Fruit fly (Drosophila melanogaster) whole organism, embryonic: ENCODE results near the gene CG4949.

Experiments
- Abd-B ChIP-seq: fragments of 200-800 bp; sonication (Bioruptor generic); optimal IDR thresholded peaks from 2 replicates; lab custom pipeline; 2018; ENCODE audit warnings: missing biosample characterization, mild to moderate bottlenecking, missing genetic modification characterization, moderate library complexity
- BEAF-32 ChIP-seq: fragments of 200-800 bp; sonication (Bioruptor generic); optimal IDR thresholded peaks from 3 replicates; lab custom pipeline; 2017; ENCODE audit warnings: missing biosample characterization, missing genetic modification characterization, mild to moderate bottlenecking, moderate library complexity, missing genetic modification reagents
- CG18476 ChIP-seq: fragments of 200-800 bp; sonication (Bioruptor generic); optimal IDR thresholded peaks from 2 replicates; lab custom pipeline; 2016; ENCODE audit warnings: missing biosample characterization, mild to moderate bottlenecking, missing genetic modification characterization
- CG2202 ChIP-seq: fragments of 200-800 bp; sonication (Bioruptor generic); optimal IDR thresholded peaks from 2 replicates; lab custom pipeline; 2018; ENCODE audit warnings: missing biosample characterization, mild to moderate bottlenecking, missing genetic modification characterization
- CG8388 ChIP-seq: fragments of 200-800 bp; sonication (Bioruptor generic); optimal IDR thresholded peaks from 2 replicates; lab custom pipeline; 2019; ENCODE audit warnings: missing biosample characterization, mild to moderate bottlenecking, missing genetic modification characterization, moderate library complexity
- Xrp1 ChIP-seq: fragments of 200-800 bp; sonication (Bioruptor generic); IDR thresholded peaks from 2 replicates; pipeline ENCODE4 v1.3.6; 2022; ENCODE audit warnings: missing biosample characterization, missing genetic modification characterization
- chm ChIP-seq: fragments of 200-800 bp; sonication (Bioruptor generic); IDR thresholded peaks from 2 replicates; pipeline ENCODE4 v1.3.6; 2022; ENCODE audit warnings: missing biosample characterization, missing genetic modification characterization
- eve ChIP-seq, 2 experiments: fragments of >200 bp; optimal IDR thresholded peaks; 2 replicates each; lab custom pipeline; 2017; ENCODE audit warnings: missing biosample characterization in 2 of 2, missing genetic modification characterization in 2 of 2

DNA sequence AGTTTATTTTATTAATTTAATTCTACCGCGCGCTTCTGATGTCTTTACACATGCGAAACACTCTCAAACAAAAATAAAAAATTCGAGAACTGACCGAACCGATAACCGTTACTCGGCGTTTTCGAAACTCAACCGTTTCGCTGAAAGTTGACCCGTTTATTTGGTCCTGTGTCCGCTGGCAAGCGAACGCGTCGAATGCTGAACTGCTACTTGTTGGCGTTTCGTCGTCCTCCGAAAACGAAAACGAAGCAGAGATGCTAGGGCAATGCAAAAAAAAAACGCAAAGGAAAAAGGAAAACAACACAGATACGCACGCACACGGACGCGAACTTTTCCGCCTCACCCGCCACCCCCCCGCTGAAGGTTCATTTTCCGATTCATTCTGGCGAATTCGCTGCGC is 12.0 kb upstream of the CG4949 start, which contains the start of gene CG45002:
- no peak for TF ChIP-seq CG18476 (GFP tag; lab: Kevin White, UChicago)
- no peak for TF ChIP-seq chm (GFP tag; lab: Robert Waterston, UW)
- no peak for TF ChIP-seq CG8388 (GFP tag; lab: Kevin White, UChicago)
- no peak for TF ChIP-seq Abd-B
- no peak for TF ChIP-seq CG2202 (tag; lab: Kevin White, UChicago)
- no peak for TF ChIP-seq eve (GFP tag; optimal IDR thresholded peaks at IDR 0.05; lab: Kevin White, UChicago)
- no peak for TF ChIP-seq Xrp1 (GFP tag; lab: Robert Waterston, UW)
- no peak for TF ChIP-seq BEAF-32 (GFP tag; lab: Kevin White, UChicago)
